Fruit fly (Drosophila melanogaster): ENCODE results near the gene CG31875.
A peak's percentile ranks its signal among the peaks of the same experiment; 100 is the strongest.

CG31875 gene

DNA sequence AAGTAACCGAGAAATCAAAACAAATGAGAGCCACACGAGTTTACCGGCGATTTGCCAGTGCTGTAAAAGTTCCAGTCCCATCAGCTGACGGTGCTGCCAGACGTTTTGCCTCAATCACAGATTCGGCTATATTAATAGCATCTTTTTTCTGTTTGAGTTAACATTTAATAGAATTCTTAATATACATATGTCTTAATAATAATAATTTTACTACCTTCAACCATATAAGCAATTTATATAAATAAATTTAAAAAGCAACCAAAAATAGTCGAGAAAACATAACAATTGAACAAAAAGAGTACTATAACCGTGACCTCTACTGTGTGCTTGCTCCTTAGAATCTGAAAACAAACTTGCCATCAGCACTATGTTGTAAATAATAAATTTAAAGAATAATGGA is 48.4 kb downstream of the CG31875 start, which contains the start of the genes CG13126 and CG4709:
Gene CG13126, minus strand, starts transcription at position 63 of the 400 bp plus-strand sequence.
Gene CG4709, plus strand, starts transcription at position 207 of the 400 bp plus-strand sequence.
- TF ChIP-seq CG15710 (tag; optimal IDR thresholded peaks at IDR 0.05) (peak; percentile 89), Ets98B (GFP tag; IDR thresholded peaks at IDR 0.05) (peak; percentile 90), CG34367 (tag; optimal IDR thresholded peaks at IDR 0.05) (peak; percentile 74), CG4496 (GFP tag; IDR thresholded peaks at IDR 0.05) (peak; percentile 87), CG17806 (tag; optimal IDR thresholded peaks at IDR 0.05) (peak; percentile 96), CG10348 (GFP tag; IDR thresholded peaks at IDR 0.05) (no peak), CG12605 (GFP tag; IDR thresholded peaks at IDR 0.05) (peak; percentile 95), rn (GFP tag; IDR thresholded peaks at IDR 0.05) (peak; percentile 59; the same call in 1 of the 2 replicates), Pif1B (GFP tag; optimal IDR thresholded peaks at IDR 0.05) (peak; percentile 89), CG32121 (GFP tag; IDR thresholded peaks at IDR 0.05) (peak; percentile 89), gl (tag; optimal IDR thresholded peaks at IDR 0.05) (peak; percentile 80), EcR (GFP tag; optimal IDR thresholded peaks at IDR 0.05) (peak; percentile 19), CG8301 (tag; optimal IDR thresholded peaks at IDR 0.05) (peak; percentile 92), Pif1A (GFP tag; optimal IDR thresholded peaks at IDR 0.05) (peak; percentile 81), CG9948 (tag; optimal IDR thresholded peaks at IDR 0.05) (peak; percentile 93), CG14655 (GFP tag; optimal IDR thresholded peaks at IDR 0.05) (peak; percentile 94), Snoo (tag; optimal IDR thresholded peaks at IDR 0.05) (peak; percentile 86), D1 (tag; optimal IDR thresholded peaks at IDR 0.05) (no peak), CG8159 (tag; optimal IDR thresholded peaks at IDR 0.05) (peak; percentile 97), fd96Ca (GFP tag; IDR thresholded peaks at IDR 0.05) (peak; percentile 71), CG13204 (GFP tag; optimal IDR thresholded peaks at IDR 0.05) (peak; percentile 56)

DNA sequence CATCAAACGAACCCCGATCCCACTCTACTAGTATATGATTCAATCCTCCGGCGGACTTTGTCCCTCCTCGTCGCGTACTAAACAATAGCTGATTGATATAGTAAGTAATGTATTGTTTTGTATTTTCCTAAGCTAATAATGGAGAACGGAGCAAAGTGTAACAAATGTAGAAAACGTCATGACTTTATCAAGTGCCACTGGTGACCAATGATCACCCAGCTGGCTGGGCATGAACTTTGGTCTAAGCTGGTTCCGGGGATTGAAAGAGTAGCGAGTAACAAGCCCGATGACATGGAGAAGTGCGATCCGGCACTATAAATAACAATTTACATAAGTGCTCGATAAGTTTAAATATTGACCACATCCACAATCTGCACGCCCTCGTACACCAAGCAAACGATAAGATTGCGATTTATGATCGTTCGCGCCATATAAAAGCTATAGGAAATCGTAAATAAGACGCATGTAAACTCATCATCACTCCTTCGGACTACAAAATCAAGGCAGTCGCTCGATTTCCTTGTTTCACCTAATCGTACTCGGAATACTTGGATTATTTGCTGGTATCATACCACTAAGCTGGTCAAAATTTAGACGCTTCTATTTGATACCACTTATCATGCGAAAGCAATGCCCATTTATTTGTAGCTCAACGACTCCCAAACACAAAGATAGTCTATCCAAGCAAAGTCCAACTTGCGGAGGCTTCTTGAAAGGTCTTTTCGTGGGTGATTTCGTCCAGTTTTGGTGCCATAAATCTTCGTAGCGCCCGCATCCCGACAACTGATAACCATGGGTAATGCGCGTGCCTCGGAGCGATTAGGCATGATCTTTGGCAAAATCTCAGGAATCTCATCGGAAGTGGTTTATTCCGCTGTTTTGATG is 53.1 kb downstream of the CG31875 start:
- peak; percentile 2 for TF ChIP-seq Pif1A (GFP tag; optimal IDR thresholded peaks at IDR 0.05)
- no peak for TF ChIP-seq rn (GFP tag; IDR thresholded peaks at IDR 0.05)
- no peak for TF ChIP-seq CG10348 (GFP tag; IDR thresholded peaks at IDR 0.05)
- peak; percentile 25 for TF ChIP-seq CG13204 (GFP tag; optimal IDR thresholded peaks at IDR 0.05)
- TF ChIP-seq D1 (tag; optimal IDR thresholded peaks at IDR 0.05) = no peak
- peak; percentile 47; the same call in 1 of the 2 replicates for TF ChIP-seq CG12605 (GFP tag; IDR thresholded peaks at IDR 0.05)
- TF ChIP-seq CG14655 (GFP tag; optimal IDR thresholded peaks at IDR 0.05) = peak; percentile 31
- TF ChIP-seq CG8301 (tag; optimal IDR thresholded peaks at IDR 0.05) = peak; percentile 23
- TF ChIP-seq EcR (GFP tag; optimal IDR thresholded peaks at IDR 0.05) = no peak
- no peak for TF ChIP-seq CG34367 (tag; optimal IDR thresholded peaks at IDR 0.05)
- TF ChIP-seq Pif1B (GFP tag; optimal IDR thresholded peaks at IDR 0.05) = peak; percentile 17
- TF ChIP-seq Ets98B (GFP tag; IDR thresholded peaks at IDR 0.05) = no peak; the same call in 1 of the 2 replicates
- no peak for TF ChIP-seq CG15710 (tag; optimal IDR thresholded peaks at IDR 0.05)

DNA sequence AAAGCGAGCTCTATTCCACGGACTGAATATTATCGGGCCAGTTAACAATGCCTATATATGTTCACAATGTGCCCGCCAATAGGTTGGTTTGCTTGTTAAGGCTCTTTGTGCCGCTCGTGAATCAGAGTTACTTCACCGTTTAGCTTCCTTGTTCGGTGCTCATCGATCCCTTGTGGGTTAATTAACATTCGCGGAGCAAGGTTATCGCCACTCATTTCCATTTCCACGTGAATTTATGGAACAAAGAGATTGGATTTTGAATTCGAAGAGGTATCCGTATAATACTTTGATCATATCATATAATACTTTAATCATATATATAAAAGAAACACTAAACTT is 54.0 kb downstream of the CG31875 start:
- TF ChIP-seq CG4496 (GFP tag; IDR thresholded peaks at IDR 0.05) (no peak), EcR (GFP tag; optimal IDR thresholded peaks at IDR 0.05) (no peak), CG9948 (tag; optimal IDR thresholded peaks at IDR 0.05) (no peak), gl (tag; optimal IDR thresholded peaks at IDR 0.05) (no peak), CG10348 (GFP tag; IDR thresholded peaks at IDR 0.05) (no peak), CG17806 (tag; optimal IDR thresholded peaks at IDR 0.05) (no peak), CG13204 (GFP tag; optimal IDR thresholded peaks at IDR 0.05) (no peak), D1 (tag; optimal IDR thresholded peaks at IDR 0.05) (no peak), CG15710 (tag; optimal IDR thresholded peaks at IDR 0.05) (no peak), CG14655 (GFP tag; optimal IDR thresholded peaks at IDR 0.05) (no peak), CG32121 (GFP tag; IDR thresholded peaks at IDR 0.05) (no peak), rn (GFP tag; IDR thresholded peaks at IDR 0.05) (no peak), fd96Ca (GFP tag; IDR thresholded peaks at IDR 0.05) (no peak), Ets98B (GFP tag; IDR thresholded peaks at IDR 0.05) (no peak), CG8159 (tag; optimal IDR thresholded peaks at IDR 0.05) (no peak), Pif1A (GFP tag; optimal IDR thresholded peaks at IDR 0.05) (no peak), CG12605 (GFP tag; IDR thresholded peaks at IDR 0.05) (no peak), Pif1B (GFP tag; optimal IDR thresholded peaks at IDR 0.05) (no peak), Snoo (tag; optimal IDR thresholded peaks at IDR 0.05) (no peak), CG8301 (tag; optimal IDR thresholded peaks at IDR 0.05) (no peak)

DNA sequence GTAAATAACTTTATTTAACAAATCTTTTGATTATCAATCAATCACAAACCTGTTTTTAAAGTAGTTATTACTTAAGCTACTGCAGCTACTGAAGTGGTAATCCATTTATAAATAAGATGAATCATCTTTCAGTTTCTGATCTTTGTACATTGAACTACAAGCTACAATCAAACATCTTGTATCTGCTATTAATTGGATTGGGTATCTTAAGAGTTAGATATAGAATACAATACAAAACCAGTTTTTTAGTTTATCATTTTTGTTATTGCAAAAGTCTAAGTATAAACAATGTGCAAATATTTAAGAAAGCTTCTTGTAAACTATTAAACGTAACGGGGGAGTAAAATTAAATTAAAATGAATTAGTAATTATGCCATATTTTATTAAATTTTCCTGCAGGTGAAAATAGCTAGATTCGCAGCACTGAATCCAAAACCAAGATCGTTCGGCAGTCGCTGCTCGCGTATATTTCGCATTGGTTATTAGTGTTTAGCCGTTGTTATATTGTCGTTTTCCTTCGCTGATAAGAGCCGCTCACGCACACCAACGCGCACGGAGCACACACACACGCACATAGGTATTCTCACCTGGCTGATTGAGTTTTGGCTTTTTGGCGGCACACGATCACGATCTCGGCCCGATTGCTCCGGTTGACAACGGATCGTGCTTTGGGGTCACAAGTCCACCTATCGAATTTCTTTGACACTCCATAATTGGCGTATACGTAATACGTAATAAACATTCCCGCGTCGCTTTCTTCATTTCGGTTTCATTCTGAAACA is 54.6 kb downstream of the CG31875 start:
- TF ChIP-seq CG9948 (tag; optimal IDR thresholded peaks at IDR 0.05) = no peak
- TF ChIP-seq CG34367 (tag; optimal IDR thresholded peaks at IDR 0.05) = no peak
- TF ChIP-seq CG8159 (tag; optimal IDR thresholded peaks at IDR 0.05) = peak; percentile 26
- TF ChIP-seq CG14655 (GFP tag; optimal IDR thresholded peaks at IDR 0.05) = peak; percentile 54
- TF ChIP-seq CG32121 (GFP tag; IDR thresholded peaks at IDR 0.05) = no peak
- TF ChIP-seq EcR (GFP tag; optimal IDR thresholded peaks at IDR 0.05) = peak; percentile 73
- peak; percentile 78 for TF ChIP-seq CG13204 (GFP tag; optimal IDR thresholded peaks at IDR 0.05)
- TF ChIP-seq CG4496 (GFP tag; IDR thresholded peaks at IDR 0.05) = 0 out of 3 replicates have a peak, but pooled peaks have one; percentile 32
- TF ChIP-seq gl (tag; optimal IDR thresholded peaks at IDR 0.05) = no peak
- TF ChIP-seq CG15710 (tag; optimal IDR thresholded peaks at IDR 0.05) = peak; percentile 32
- no peak for TF ChIP-seq Pif1B (GFP tag; optimal IDR thresholded peaks at IDR 0.05)
- TF ChIP-seq Ets98B (GFP tag; IDR thresholded peaks at IDR 0.05) = no peak

DNA sequence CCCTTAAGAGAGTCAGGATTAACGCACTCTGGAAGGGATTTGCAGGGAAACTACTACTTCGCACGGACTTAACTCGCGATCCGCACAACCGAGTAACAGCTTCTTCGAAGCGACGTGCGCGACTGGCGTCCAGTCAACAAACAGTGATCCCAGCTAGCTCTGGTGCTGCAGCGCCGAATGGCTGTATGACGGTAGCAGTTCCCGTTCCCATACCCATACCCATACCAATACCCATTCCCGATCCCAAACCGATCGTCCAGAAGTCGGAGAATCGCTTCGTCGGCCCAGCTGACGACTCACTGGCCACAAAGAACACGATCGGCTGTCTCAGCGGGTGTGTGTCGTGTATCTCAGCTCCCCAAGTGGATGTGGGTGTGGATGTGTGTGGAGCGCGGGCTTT is 55.3 kb downstream of the CG31875 start, which contains the start of gene CG5853:
Gene CG5853, minus strand, starts transcription at position 384 of the 400 bp plus-strand sequence.
- TF ChIP-seq CG14655 (GFP tag; optimal IDR thresholded peaks at IDR 0.05) (no peak), Ets98B (GFP tag; IDR thresholded peaks at IDR 0.05) (peak; percentile 67), CG32121 (GFP tag; IDR thresholded peaks at IDR 0.05) (0 out of 2 replicates have a peak, but pooled peaks have one; percentile 44), CG12605 (GFP tag; IDR thresholded peaks at IDR 0.05) (0 out of 2 replicates have a peak, but pooled peaks have one; percentile 22), CG4496 (GFP tag; IDR thresholded peaks at IDR 0.05) (peak; percentile 69; the same call in 2 of the 3 replicates), CG13204 (GFP tag; optimal IDR thresholded peaks at IDR 0.05) (peak; percentile 95), fd96Ca (GFP tag; IDR thresholded peaks at IDR 0.05) (peak; percentile 70), Pif1A (GFP tag; optimal IDR thresholded peaks at IDR 0.05) (peak; percentile 51), CG8301 (tag; optimal IDR thresholded peaks at IDR 0.05) (no peak), D1 (tag; optimal IDR thresholded peaks at IDR 0.05) (no peak), Pif1B (GFP tag; optimal IDR thresholded peaks at IDR 0.05) (peak; percentile 45), EcR (GFP tag; optimal IDR thresholded peaks at IDR 0.05) (peak; percentile 68)
